Fruit fly (Drosophila melanogaster) whole organism, embryonic: ENCODE data around the gene Zwilch.

ENCODE experiments used
- ATbp ChIP-seq: fragments of 200-800 bp; sonication (Bioruptor generic); optimal IDR thresholded peaks from 2 replicates; lab custom pipeline; 2017; ENCODE audit warnings: missing biosample characterization, mild to moderate bottlenecking, missing genetic modification characterization, missing genetic modification reagents
- CG10147 ChIP-seq: fragments of 200-800 bp; sonication (Bioruptor generic); optimal IDR thresholded peaks from 2 replicates; lab custom pipeline; 2019; ENCODE audit warnings: missing biosample characterization, mild to moderate bottlenecking, missing genetic modification characterization, moderate library complexity
- CG10321 ChIP-seq: fragments of 200-800 bp; sonication (Bioruptor generic); IDR thresholded peaks from 2 replicates; pipeline ENCODE4 v1.3.6; 2022; ENCODE audit warnings: missing biosample characterization, missing genetic modification characterization
- CG10543 ChIP-seq: fragments of 200-800 bp; sonication (Bioruptor generic); optimal IDR thresholded peaks from 3 replicates; lab custom pipeline; 2017; ENCODE audit warnings: missing biosample characterization, mild to moderate bottlenecking, missing genetic modification characterization, moderate library complexity
- CG11456 ChIP-seq: fragments of 200-800 bp; sonication (Bioruptor generic); IDR thresholded peaks from 3 replicates; pipeline ENCODE4 v1.3.6; 2022; ENCODE audit warnings: missing biosample characterization, missing genetic modification characterization
- CG12659 ChIP-seq: fragments of 200-800 bp; sonication (Bioruptor generic); optimal IDR thresholded peaks from 3 replicates; lab custom pipeline; 2017; ENCODE audit warnings: mild to moderate bottlenecking, missing biosample characterization, missing genetic modification reagents, missing genetic modification characterization
- CG12769 ChIP-seq: fragments of 200-800 bp; sonication (Bioruptor generic); optimal IDR thresholded peaks from 2 replicates; lab custom pipeline; 2019; ENCODE audit warnings: missing biosample characterization, mild to moderate bottlenecking, missing genetic modification characterization, moderate library complexity
- CG1647 ChIP-seq: fragments of 200-800 bp; sonication (Bioruptor generic); optimal IDR thresholded peaks from 3 replicates; lab custom pipeline; 2016; ENCODE audit warnings: missing biosample characterization, missing genetic modification characterization
- CG17186 ChIP-seq: fragments of 200-800 bp; sonication (Bioruptor generic); optimal IDR thresholded peaks from 3 replicates; lab custom pipeline; 2017; ENCODE audit warnings: missing biosample characterization, missing genetic modification reagents, missing genetic modification characterization
- CG2678 ChIP-seq: fragments of 200-800 bp; sonication (Bioruptor generic); optimal IDR thresholded peaks from 3 replicates; lab custom pipeline; 2019; ENCODE audit warnings: missing biosample characterization, mild to moderate bottlenecking, missing genetic modification characterization, moderate library complexity
- CG30020 ChIP-seq: fragments of 200-800 bp; optimal IDR thresholded peaks from 2 replicates; lab custom pipeline; 2019; ENCODE audit warnings: missing biosample characterization, mild to moderate bottlenecking, missing genetic modification characterization, moderate library complexity
- CG31365 ChIP-seq: fragments of 200-800 bp; sonication (Bioruptor generic); optimal IDR thresholded peaks from 2 replicates; lab custom pipeline; 2018; ENCODE audit warnings: missing biosample characterization, mild to moderate bottlenecking, missing genetic modification characterization
- CG3838 ChIP-seq: fragments of 200-800 bp; sonication (Bioruptor generic); optimal IDR thresholded peaks from 3 replicates; lab custom pipeline; 2016; ENCODE audit warnings: missing biosample characterization, missing genetic modification characterization
- CG4854 ChIP-seq: fragments of 200-800 bp; sonication (Bioruptor generic); optimal IDR thresholded peaks from 2 replicates; lab custom pipeline; 2016; ENCODE audit warnings: missing biosample characterization, missing genetic modification characterization, inconsistent platforms
- CG5180 ChIP-seq: fragments of 200-800 bp; sonication (Bioruptor generic); optimal IDR thresholded peaks from 3 replicates; lab custom pipeline; 2017; ENCODE audit warnings: missing biosample characterization, missing genetic modification characterization, mild to moderate bottlenecking, moderate library complexity, missing genetic modification reagents
- CG6813 ChIP-seq: fragments of 200-800 bp; sonication (Bioruptor generic); optimal IDR thresholded peaks from 2 replicates; lab custom pipeline; 2017; ENCODE audit warnings: missing biosample characterization, missing genetic modification characterization, mild to moderate bottlenecking, moderate library complexity, missing genetic modification reagents
- CG8089 ChIP-seq: fragments of 200-800 bp; sonication (Bioruptor generic); optimal IDR thresholded peaks from 3 replicates; lab custom pipeline; 2016; ENCODE audit warnings: missing biosample characterization, missing genetic modification characterization
- CG8281 ChIP-seq: fragments of 200-800 bp; sonication (Bioruptor generic); optimal IDR thresholded peaks from 2 replicates; lab custom pipeline; 2018; ENCODE audit warnings: missing biosample characterization, mild to moderate bottlenecking, missing genetic modification characterization, moderate library complexity
- CG9727 ChIP-seq: fragments of 200-800 bp; sonication (Bioruptor generic); optimal IDR thresholded peaks from 3 replicates; lab custom pipeline; 2017; ENCODE audit warnings: missing biosample characterization, mild to moderate bottlenecking, missing genetic modification characterization
- CG9932 ChIP-seq: fragments of 200-800 bp; sonication (Bioruptor generic); IDR thresholded peaks from 2 replicates; pipeline ENCODE4 v1.3.6; 2022; ENCODE audit warnings: missing biosample characterization, missing genetic modification characterization
- D19A ChIP-seq: fragments of 200-800 bp; optimal IDR thresholded peaks from 3 replicates; lab custom pipeline; 2019; ENCODE audit warnings: missing biosample characterization, mild to moderate bottlenecking, missing genetic modification characterization, moderate library complexity
- Dbx ChIP-seq: fragments of 200-800 bp; sonication (Bioruptor generic); IDR thresholded peaks from 3 replicates; pipeline ENCODE4 v1.3.6; 2022; ENCODE audit warnings: missing biosample characterization, missing genetic modification characterization
- Dp ChIP-seq: fragments of 200-800 bp; sonication (Bioruptor generic); optimal IDR thresholded peaks from 2 replicates; lab custom pipeline; 2018; ENCODE audit warnings: missing biosample characterization, mild to moderate bottlenecking, missing genetic modification characterization, moderate library complexity
- GATAe ChIP-seq: fragments of 200-800 bp; sonication (Bioruptor generic); conservative IDR thresholded peaks from 2 replicates; pipeline ENCODE4 v1.3.6; 2022; ENCODE audit warnings: missing biosample characterization, missing genetic modification characterization
- H2.0 ChIP-seq: fragments of 200-800 bp; sonication (Bioruptor generic); IDR thresholded peaks from 2 replicates; pipeline ENCODE4 v1.3.6; 2022; ENCODE audit warnings: missing biosample characterization, missing genetic modification characterization
- HmgD ChIP-seq: fragments of 200-800 bp; sonication (Bioruptor generic); optimal IDR thresholded peaks from 3 replicates; lab custom pipeline; 2016; ENCODE audit warnings: missing biosample characterization, missing genetic modification characterization
- Kr ChIP-seq: fragments of 200-800 bp; sonication (Bioruptor generic); optimal IDR thresholded peaks from 2 replicates; lab custom pipeline; 2017; ENCODE audit warnings: missing biosample characterization, mild to moderate bottlenecking, missing genetic modification characterization
- MESR4 ChIP-seq: fragments of 200-800 bp; sonication (Bioruptor generic); optimal IDR thresholded peaks from 2 replicates; lab custom pipeline; 2018; ENCODE audit warnings: missing biosample characterization, mild to moderate bottlenecking, missing genetic modification characterization, moderate library complexity
- Side ChIP-seq: fragments of 200-800 bp; sonication (Bioruptor generic); optimal IDR thresholded peaks from 2 replicates; lab custom pipeline; 2016; ENCODE audit warnings: missing biosample characterization, missing genetic modification characterization
- Taf1 ChIP-seq: fragments of 200-800 bp; sonication (Bioruptor generic); IDR thresholded peaks from 2 replicates; pipeline ENCODE4 v1.3.6; 2022; ENCODE audit warnings: missing biosample characterization, missing genetic modification characterization
- aop ChIP-seq: fragments of 200-800 bp; sonication (Bioruptor generic); IDR thresholded peaks from 2 replicates; pipeline ENCODE4 v1.3.6; 2022; ENCODE audit warnings: missing biosample characterization, missing genetic modification characterization
- bab2 ChIP-seq: fragments of 200-800 bp; sonication (Bioruptor generic); optimal IDR thresholded peaks from 2 replicates; lab custom pipeline; 2016; ENCODE audit warnings: missing biosample characterization, missing genetic modification characterization
- cas ChIP-seq: fragments of 200-800 bp; sonication (Bioruptor generic); IDR thresholded peaks from 2 replicates; pipeline ENCODE4 v1.3.6; 2022; ENCODE audit warnings: missing biosample characterization, missing genetic modification characterization
- chif ChIP-seq, 2 experiments: fragments of 200-800 bp; sonication (Bioruptor generic); optimal IDR thresholded peaks; 3 replicates each; lab custom pipeline; 2016; ENCODE audit warnings: missing biosample characterization in 2 of 2, missing genetic modification characterization in 2 of 2
- crc ChIP-seq: fragments of 200-800 bp; sonication (Bioruptor generic); optimal IDR thresholded peaks from 2 replicates; lab custom pipeline; 2016; ENCODE audit warnings: missing biosample characterization, missing genetic modification characterization
- kay ChIP-seq: fragments of 200-800 bp; sonication (Bioruptor generic); optimal IDR thresholded peaks from 2 replicates; lab custom pipeline; 2016; ENCODE audit warnings: missing biosample characterization, missing genetic modification characterization
- kni ChIP-seq: fragments of 200-800 bp; sonication (Bioruptor generic); optimal IDR thresholded peaks from 3 replicates; lab custom pipeline; 2017; ENCODE audit warnings: mild to moderate bottlenecking, missing biosample characterization, missing genetic modification reagents, missing genetic modification characterization
- oc ChIP-seq: fragments of 200-800 bp; sonication (Bioruptor generic); optimal IDR thresholded peaks from 2 replicates; lab custom pipeline; 2018; ENCODE audit warnings: missing biosample characterization, mild to moderate bottlenecking, missing genetic modification characterization, moderate library complexity
- pho ChIP-seq: fragments of 200-800 bp; sonication (Bioruptor generic); optimal IDR thresholded peaks from 2 replicates; lab custom pipeline; 2016; ENCODE audit warnings: missing biosample characterization, missing genetic modification characterization
- prd ChIP-seq, 3 experiments: fragments of >200 bp in 2 of 3; fragments of 200-800 bp in 1 of 3; sonication (Bioruptor generic) in 1 of 3; optimal IDR thresholded peaks in 2 of 3; IDR thresholded peaks in 1 of 3; 2 replicates in 2 of 3; 3 replicates in 1 of 3; pipeline versions ENCODE4 v1.3.6 to Lab custom; 2017 to 2022; ENCODE audit warnings: missing biosample characterization in 1 of 3, missing genetic modification characterization in 1 of 3
- pzg ChIP-seq: fragments of 200-800 bp; sonication (Bioruptor generic); optimal IDR thresholded peaks from 3 replicates; lab custom pipeline; 2018; ENCODE audit warnings: missing biosample characterization, mild to moderate bottlenecking, missing genetic modification characterization, moderate library complexity
- repo ChIP-seq: fragments of 200-800 bp; sonication (Bioruptor generic); optimal IDR thresholded peaks from 2 replicates; lab custom pipeline; 2016; ENCODE audit warnings: missing biosample characterization, missing genetic modification characterization
- row ChIP-seq: fragments of 200-800 bp; sonication (Bioruptor generic); IDR thresholded peaks from 3 replicates; pipeline ENCODE4 v1.3.6; 2022; ENCODE audit warnings: missing biosample characterization, missing genetic modification characterization
- sens ChIP-seq: fragments of 200-800 bp; sonication (Bioruptor generic); peaks from one replicate; lab custom pipeline; 2016; ENCODE audit warnings: missing biosample characterization, missing genetic modification characterization
- ssp ChIP-seq: fragments of 200-800 bp; sonication (Bioruptor generic); IDR thresholded peaks from 2 replicates; pipeline ENCODE4 v1.3.6; 2022; ENCODE audit warnings: missing biosample characterization, missing genetic modification characterization
- tgo ChIP-seq: fragments of 200-800 bp; sonication (Bioruptor generic); IDR thresholded peaks from 3 replicates; pipeline ENCODE4 v1.3.6; 2022; ENCODE audit warnings: missing biosample characterization, missing genetic modification characterization
- vnd ChIP-seq: fragments of 200-800 bp; sonication (Bioruptor generic); IDR thresholded peaks from 3 replicates; pipeline ENCODE4 v1.3.6; 2022; ENCODE audit warnings: missing biosample characterization, missing genetic modification characterization; ENCODE audit not compliant: partially characterized antibody
- zfh2 ChIP-seq: fragments of 200-800 bp; sonication (Bioruptor generic); optimal IDR thresholded peaks from 2 replicates; lab custom pipeline; 2016; ENCODE audit warnings: missing biosample characterization, missing genetic modification characterization

The Zwilch gene

dm6 chr3R:31252093-31252962 lies 39.2 kb upstream of the Zwilch start, which contains the start of the genes qless and mRpL32 (continued):
- peak; percentile 48 for TF ChIP-seq CG4854
- TF ChIP-seq repo (GFP tag; lab: Kevin White, UChicago): peak; percentile 48
- no peak for TF ChIP-seq HmgD (GFP tag; lab: Kevin White, UChicago)
- peak; percentile 61 for TF ChIP-seq CG1647 (GFP tag; lab: Kevin White, UChicago)
- no peak for TF ChIP-seq aop
- TF ChIP-seq Dbx (GFP tag; lab: Robert Waterston, UW): peak; percentile 79
- peak; percentile 61 for TF ChIP-seq GATAe (GFP tag; lab: Robert Waterston, UW)
- TF ChIP-seq CG5180 (GFP tag; lab: Kevin White, UChicago): no peak
- no peak for TF ChIP-seq CG10321 (GFP tag; lab: Robert Waterston, UW)
- peak; percentile 35 for TF ChIP-seq CG12659 (GFP tag; lab: Kevin White, UChicago)
- peak; percentile 24 to 41 for TF ChIP-seq chif (GFP tag; optimal IDR thresholded peaks at IDR 0.05; lab: Kevin White, UChicago)
- TF ChIP-seq prd (optimal IDR thresholded peaks at IDR 0.05; lab: Kevin White, UChicago): no peak
- TF ChIP-seq prd (GFP tag; IDR thresholded peaks at IDR 0.05; lab: Robert Waterston, UW): peak; percentile 94
- peak; percentile 82 for TF ChIP-seq CG11456 (GFP tag; lab: Robert Waterston, UW)
- peak; percentile 59 for TF ChIP-seq Side (GFP tag; lab: Kevin White, UChicago)
- peak; percentile 71 for TF ChIP-seq bab2 (GFP tag; lab: Kevin White, UChicago)
- TF ChIP-seq MESR4 (GFP tag; lab: Kevin White, UChicago): peak; percentile 15
- TF ChIP-seq pho: peak; percentile 1
- peak; percentile 38 for TF ChIP-seq CG10147
- no peak for TF ChIP-seq CG6813 (GFP tag; lab: Kevin White, UChicago)
- peak; percentile 89 for TF ChIP-seq tgo (GFP tag; lab: Robert Waterston, UW)
- no peak for TF ChIP-seq CG8089 (GFP tag; lab: Kevin White, UChicago)
- peak; percentile 79 for TF ChIP-seq Taf1 (GFP tag; lab: Robert Waterston, UW)
- TF ChIP-seq CG17186 (GFP tag; lab: Kevin White, UChicago): peak; percentile 78
- TF ChIP-seq ssp (GFP tag; lab: Robert Waterston, UW): peak; percentile 70
- TF ChIP-seq Kr: no peak
- TF ChIP-seq CG3838: no peak
- TF ChIP-seq kay (GFP tag; lab: Kevin White, UChicago): peak; percentile 71
- peak; percentile 52; the same call in 1 of the 2 replicates for TF ChIP-seq cas (GFP tag; lab: Robert Waterston, UW)
- peak; percentile 75 for TF ChIP-seq row (GFP tag; lab: Robert Waterston, UW)
- no peak for TF ChIP-seq CG31365 (tag; lab: Kevin White, UChicago)
- TF ChIP-seq crc (GFP tag; lab: Kevin White, UChicago): peak; percentile 52
- peak; percentile 64 for TF ChIP-seq vnd (GFP tag; lab: Robert Waterston, UW)
- TF ChIP-seq CG9727 (GFP tag; lab: Kevin White, UChicago): peak; percentile 60
- TF ChIP-seq CG8281: no peak
- TF ChIP-seq kni (GFP tag; lab: Kevin White, UChicago): peak; percentile 24
- TF ChIP-seq sens (GFP tag; lab: Kevin White, UChicago): peak; percentile 94
- no peak for TF ChIP-seq D19A (tag; lab: Kevin White, UChicago)
- 0 out of 2 replicates have a peak, but pooled peaks have one; percentile 4 for TF ChIP-seq H2.0 (GFP tag; lab: Robert Waterston, UW)
- TF ChIP-seq ATbp (GFP tag; lab: Kevin White, UChicago): no peak
- TF ChIP-seq CG2678: no peak
- peak; percentile 66 for TF ChIP-seq pzg
- TF ChIP-seq CG12769 (tag; lab: Kevin White, UChicago): peak; percentile 31
- peak; percentile 50 for TF ChIP-seq Dp (GFP tag; lab: Kevin White, UChicago)
- no peak for TF ChIP-seq CG10543 (GFP tag; lab: Kevin White, UChicago)
- peak; percentile 69 for TF ChIP-seq zfh2 (GFP tag; lab: Kevin White, UChicago)
- TF ChIP-seq CG9932 (GFP tag; lab: Robert Waterston, UW): peak; percentile 65
- TF ChIP-seq CG30020 (tag; lab: Kevin White, UChicago): peak; percentile 15
- no peak for TF ChIP-seq oc (tag; lab: Kevin White, UChicago)
